Fruit fly (Drosophila melanogaster): ENCODE measurements around the gene pn.

Gene pn

DNA sequence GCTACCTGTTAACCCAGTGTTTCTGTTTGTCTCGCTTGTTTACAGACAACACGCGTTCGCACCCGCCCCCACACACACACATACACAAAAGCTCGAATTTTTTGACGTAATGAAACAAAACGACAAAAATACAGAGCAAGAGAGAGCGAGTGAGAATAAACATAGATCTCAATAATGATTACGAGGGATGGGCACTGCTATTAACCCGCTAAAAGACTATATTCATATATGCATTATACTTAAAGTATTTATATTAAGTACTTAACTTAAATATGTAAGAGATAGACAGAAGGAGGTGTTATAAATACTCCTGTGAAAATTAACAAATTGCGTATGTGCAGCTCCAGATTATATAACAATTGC is 39.2 kb upstream of the pn start (continued):
- TF ChIP-seq btn (GFP tag; optimal IDR thresholded peaks at IDR 0.05) (no peak), CG8281 (tag; optimal IDR thresholded peaks at IDR 0.05) (peak; percentile 33), nerfin-2 (GFP tag; IDR thresholded peaks at IDR 0.05; ENCODE audit: partially characterized antibody) (no peak), CG8765 (GFP tag; IDR thresholded peaks at IDR 0.05) (no peak), ab (GFP tag; optimal IDR thresholded peaks at IDR 0.05) (no peak), toy (GFP tag; IDR thresholded peaks at IDR 0.05) (no peak), CG9437 (GFP tag; optimal IDR thresholded peaks at IDR 0.05) (peak; percentile 73), Dll (GFP tag; IDR thresholded peaks at IDR 0.05; ENCODE audit: partially characterized antibody) (no peak), CG31365 (tag; optimal IDR thresholded peaks at IDR 0.05) (peak; percentile 53), tll (GFP tag; optimal IDR thresholded peaks at IDR 0.05) (no peak), CG17612 (GFP tag; IDR thresholded peaks at IDR 0.05) (no peak), kni (GFP tag; optimal IDR thresholded peaks at IDR 0.05) (peak; percentile 38), Scr (GFP tag; IDR thresholded peaks at IDR 0.05; ENCODE audit: partially characterized antibody) (no peak), bsh (GFP tag; optimal IDR thresholded peaks at IDR 0.05) (peak in 1 of 2 experiments; percentile 46), CG18011 (GFP tag; optimal IDR thresholded peaks at IDR 0.05) (no peak), cwo (GFP tag; optimal IDR thresholded peaks at IDR 0.05) (peak; percentile 50), Usf (GFP tag; optimal IDR thresholded peaks at IDR 0.05) (no peak), HLH4C (GFP tag; IDR thresholded peaks at IDR 0.05; ENCODE audit: partially characterized antibody) (no peak), CG11398 (GFP tag; optimal IDR thresholded peaks at IDR 0.05) (peak; percentile 61), Ssrp (tag; optimal IDR thresholded peaks at IDR 0.05) (peak; percentile 2), dmrt11E (tag; optimal IDR thresholded peaks at IDR 0.05) (no peak), CG15601 (tag; optimal IDR thresholded peaks at IDR 0.05) (peak; percentile 20), CG7987 (GFP tag; optimal IDR thresholded peaks at IDR 0.05) (peak; percentile 86), CG17829 (tag; optimal IDR thresholded peaks at IDR 0.05) (no peak), Dfd (GFP tag; optimal IDR thresholded peaks at IDR 0.05) (no peak), D19B (GFP tag; optimal IDR thresholded peaks at IDR 0.05) (no peak), hkb (optimal IDR thresholded peaks at IDR 0.05) (no peak), hkb (GFP tag; IDR thresholded peaks at IDR 0.05) (peak; percentile 48), org-1 (GFP tag; optimal IDR thresholded peaks at IDR 0.05) (peak; percentile 21), Asciz (GFP tag; optimal IDR thresholded peaks at IDR 0.05) (peak; percentile 61), CG34422 (GFP tag; IDR thresholded peaks at IDR 0.05) (peak; percentile 28; the same call in 1 of the 3 replicates), az2 (GFP tag; optimal IDR thresholded peaks at IDR 0.05) (peak; percentile 13), peb (GFP tag; IDR thresholded peaks at IDR 0.05) (no peak), CG34224 (GFP tag; IDR thresholded peaks at IDR 0.05; ENCODE audit: partially characterized antibody) (no peak), Mes4 (GFP tag; optimal IDR thresholded peaks at IDR 0.05) (no peak), CG12769 (tag; optimal IDR thresholded peaks at IDR 0.05) (peak; percentile 56), CG12299 (tag; optimal IDR thresholded peaks at IDR 0.05) (no peak), esg (GFP tag; conservative IDR thresholded peaks at IDR 0.05) (no peak), CG1603 (tag; optimal IDR thresholded peaks at IDR 0.05) (peak; percentile 60), CG1602 (GFP tag; optimal IDR thresholded peaks at IDR 0.05) (no peak), HLH3B (GFP tag; IDR thresholded peaks at IDR 0.05) (peak; percentile 20; the same call in 1 of the 2 replicates), Nf-YA (GFP tag; IDR thresholded peaks at IDR 0.05) (no peak), ERR (GFP tag; optimal IDR thresholded peaks at IDR 0.05) (no peak), knrl (GFP tag; IDR thresholded peaks at IDR 0.05; ENCODE audit: partially characterized antibody) (no peak), CoRest (tag; optimal IDR thresholded peaks at IDR 0.05) (peak; percentile 50), CG5180 (GFP tag; optimal IDR thresholded peaks at IDR 0.05) (peak; percentile 30), CG11695 (GFP tag; IDR thresholded peaks at IDR 0.05) (peak; percentile 48; the same call in 1 of the 3 replicates), onecut (GFP tag; IDR thresholded peaks at IDR 0.05) (peak; percentile 34; the same call in 1 of the 2 replicates), eyg (GFP tag; optimal IDR thresholded peaks at IDR 0.05) (no peak), CG7372 (GFP tag; IDR thresholded peaks at IDR 0.05) (no peak)
